Fruit fly (Drosophila melanogaster) whole organism, embryonic: ENCODE measurements around the gene Ac13E.

Experiments used
- CG1792 ChIP-seq: fragments of 200-800 bp; sonication (Bioruptor generic); optimal IDR thresholded peaks from 2 replicates; lab custom pipeline; 2016; ENCODE audit warnings: missing biosample characterization, missing genetic modification characterization
- CTCF ChIP-seq: fragments of 200-800 bp; sonication (Bioruptor generic); optimal IDR thresholded peaks from 2 replicates; lab custom pipeline; 2017; ENCODE audit warnings: missing biosample characterization, mild to moderate bottlenecking, missing genetic modification characterization, moderate library complexity
- NC2α ChIP-seq: fragments of 200-800 bp; sonication (Bioruptor generic); optimal IDR thresholded peaks from 2 replicates; lab custom pipeline; 2016; ENCODE audit warnings: missing biosample characterization, missing genetic modification characterization
- Sry-β ChIP-seq: fragments of 200-800 bp; sonication (Bioruptor generic); optimal IDR thresholded peaks from 2 replicates; lab custom pipeline; 2018; ENCODE audit warnings: missing biosample characterization, mild to moderate bottlenecking, missing genetic modification characterization, moderate library complexity
- lola ChIP-seq, 3 experiments: fragments of >200 bp in 2 of 3; fragments of 200-800 bp in 1 of 3; sonication (Bioruptor generic) in 1 of 3; optimal IDR thresholded peaks; 2 replicates each; lab custom pipeline; 2017 to 2019; ENCODE audit warnings: missing biosample characterization in 3 of 3, missing genetic modification characterization in 3 of 3, mild to moderate bottlenecking in 1 of 3, moderate library complexity in 1 of 3
- stwl ChIP-seq: fragments of 200-800 bp; sonication (Bioruptor generic); optimal IDR thresholded peaks from 3 replicates; lab custom pipeline; 2018; ENCODE audit warnings: missing biosample characterization, mild to moderate bottlenecking, missing genetic modification characterization, moderate library complexity
- tap ChIP-seq: fragments of 200-800 bp; optimal IDR thresholded peaks from 3 replicates; lab custom pipeline; 2019; ENCODE audit warnings: missing biosample characterization, mild to moderate bottlenecking, missing genetic modification characterization, moderate library complexity

- no peak for TF ChIP-seq stwl (tag; lab: Kevin White, UChicago)
- no peak for TF ChIP-seq CG1792 (GFP tag; lab: Kevin White, UChicago)
- TF ChIP-seq NC2α (GFP tag; lab: Kevin White, UChicago) = no peak
- no peak for TF ChIP-seq tap (tag; lab: Kevin White, UChicago)
- TF ChIP-seq Sry-β (GFP tag; lab: Kevin White, UChicago) = no peak
- TF ChIP-seq CTCF (GFP tag; lab: Kevin White, UChicago) = no peak
- TF ChIP-seq lola (GFP tag; optimal IDR thresholded peaks at IDR 0.05; lab: Kevin White, UChicago) = no peak
Observed at dm6 chrX:15464531-15464930, 89.5 kb downstream of the Ac13E start.
